Worm (Caenorhabditis elegans): ENCODE measurements around the gene ptp-5.2.

The ptp-5.2 gene

DNA sequence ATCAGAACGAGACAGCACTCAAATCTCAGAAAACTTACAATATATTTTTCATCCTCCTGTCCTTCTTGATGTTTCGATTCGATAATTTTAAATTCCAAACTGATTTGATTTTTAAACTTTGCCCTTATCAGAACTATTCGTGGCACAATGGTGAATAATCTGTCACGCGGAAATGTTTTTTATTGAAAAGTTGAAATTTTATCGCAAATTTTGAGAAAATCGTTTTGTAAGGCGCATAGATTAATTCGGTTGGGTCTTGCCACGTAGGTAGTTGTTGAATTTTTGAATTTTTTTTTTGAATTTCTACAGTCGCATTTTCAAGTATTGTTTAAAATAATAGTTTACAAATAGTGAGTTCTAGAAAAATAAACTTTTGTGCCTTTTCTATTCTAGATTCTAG lies at the start of gene ptp-5.2:
Gene ptp-5.2, minus strand, starts transcription at position 101 of the 400 bp plus-strand sequence.
- TF ChIP-seq tra-4 (tag; optimal IDR thresholded peaks at IDR 0.05) (no peak), aly-1 (tag; optimal IDR thresholded peaks at IDR 0.05) (no peak), hmbx-1 (tag; optimal IDR thresholded peaks at IDR 0.05) (no peak), flt-1 (GFP tag; IDR thresholded peaks at IDR 0.05) (no peak), tbx-37 (GFP tag; conservative IDR thresholded peaks at IDR 0.05) (no peak), ama-1 (optimal IDR thresholded peaks at IDR 0.05) (no peak), ceh-13 (GFP tag; optimal IDR thresholded peaks at IDR 0.05) (no peak), tbx-11 (GFP tag; IDR thresholded peaks at IDR 0.05) (no peak), hnd-1 (tag; optimal IDR thresholded peaks at IDR 0.05) (no peak), sea-1 (GFP tag; conservative IDR thresholded peaks at IDR 0.05) (no peak), pes-1 (GFP tag; IDR thresholded peaks at IDR 0.05) (no peak), hmg-4 (GFP tag; optimal IDR thresholded peaks at IDR 0.05) (no peak), F13C5.2 (tag; optimal IDR thresholded peaks at IDR 0.05) (no peak), ceh-36 (tag; optimal IDR thresholded peaks at IDR 0.05) (no peak), scrt-1 (GFP tag; IDR thresholded peaks at IDR 0.05) (no peak), ets-7 (tag; optimal IDR thresholded peaks at IDR 0.05) (no peak), B0310.2 (tag; optimal IDR thresholded peaks at IDR 0.05) (no peak)

- TF ChIP-seq tra-4 (tag; optimal IDR thresholded peaks at IDR 0.05) = no peak
Observed at ce11 chrIV:14806903-14807302, 46.2 kb upstream of the ptp-5.2 start, which contains the start of gene oig-5. Gene oig-5, plus strand, starts transcription at chrIV:14807203.

DNA sequence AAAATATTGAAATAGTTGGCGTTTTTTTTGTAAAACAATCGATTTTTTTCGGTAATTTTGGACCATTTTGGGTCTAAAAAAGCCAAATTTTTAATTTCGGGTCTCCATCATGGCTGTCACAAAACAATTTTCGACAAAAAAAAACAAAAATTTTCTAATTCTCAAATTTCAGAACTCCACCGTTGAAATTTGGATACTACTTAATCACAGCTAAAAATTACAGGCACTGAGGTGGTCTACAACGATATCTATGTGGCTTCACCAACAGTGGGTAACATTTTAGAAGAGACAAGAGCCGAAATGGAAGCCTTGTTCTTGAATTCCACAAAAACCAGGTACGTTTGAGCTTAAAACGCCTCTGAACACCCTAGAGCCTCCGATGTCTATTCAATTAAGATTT lies 41.6 kb upstream of the ptp-5.2 start, which contains the start of gene Y57G11C.1142:
Gene Y57G11C.1142, plus strand, starts transcription at position 301 of the 400 bp plus-strand sequence.
- TF ChIP-seq hmg-4 (GFP tag; optimal IDR thresholded peaks at IDR 0.05) (no peak), B0310.2 (tag; optimal IDR thresholded peaks at IDR 0.05) (no peak), sea-1 (GFP tag; conservative IDR thresholded peaks at IDR 0.05) (no peak), pes-1 (GFP tag; IDR thresholded peaks at IDR 0.05) (no peak), aly-1 (tag; optimal IDR thresholded peaks at IDR 0.05) (no peak)

ce11 chrIV:14800931-14801330 lies 40.2 kb upstream of the ptp-5.2 start:
- TF ChIP-seq flt-1 (GFP tag; IDR thresholded peaks at IDR 0.05) (no peak), tra-4 (tag; optimal IDR thresholded peaks at IDR 0.05) (no peak), ets-7 (tag; optimal IDR thresholded peaks at IDR 0.05) (no peak), tbx-11 (GFP tag; IDR thresholded peaks at IDR 0.05) (no peak), hnd-1 (tag; optimal IDR thresholded peaks at IDR 0.05) (no peak), B0310.2 (tag; optimal IDR thresholded peaks at IDR 0.05) (no peak), ama-1 (optimal IDR thresholded peaks at IDR 0.05) (no peak), pes-1 (GFP tag; IDR thresholded peaks at IDR 0.05) (no peak), hmg-4 (GFP tag; optimal IDR thresholded peaks at IDR 0.05) (no peak), hmbx-1 (tag; optimal IDR thresholded peaks at IDR 0.05) (no peak), ceh-36 (tag; optimal IDR thresholded peaks at IDR 0.05) (no peak)

DNA sequence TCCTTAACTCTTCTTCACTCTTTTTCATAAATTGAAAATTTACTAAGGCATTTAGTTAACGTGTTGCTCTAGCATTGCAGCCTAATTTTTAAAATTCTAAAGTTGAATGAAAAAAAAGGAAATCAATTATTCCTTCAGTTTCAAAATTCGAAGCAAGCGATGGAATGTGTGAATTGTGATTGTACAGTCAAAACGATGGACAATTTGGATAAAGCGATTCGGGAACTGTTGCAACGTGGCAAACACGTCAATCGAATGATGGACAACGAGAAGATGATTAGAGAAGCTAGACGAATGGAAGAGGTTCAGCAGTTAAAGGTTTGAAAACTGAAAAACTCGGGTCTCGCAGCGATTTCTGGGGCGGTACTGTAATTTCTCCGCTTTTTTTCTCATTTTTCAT lies 38.4 kb upstream of the ptp-5.2 start, which contains the start of gene Y57G11C.14:
Gene Y57G11C.14, plus strand, starts transcription at position 126 of the 400 bp plus-strand sequence.
- no peak for TF ChIP-seq hnd-1 (tag; optimal IDR thresholded peaks at IDR 0.05)
- TF ChIP-seq aly-1 (tag; optimal IDR thresholded peaks at IDR 0.05) = no peak
- TF ChIP-seq F13C5.2 (tag; optimal IDR thresholded peaks at IDR 0.05) = no peak
- no peak for TF ChIP-seq tbx-11 (GFP tag; IDR thresholded peaks at IDR 0.05)
- TF ChIP-seq tra-4 (tag; optimal IDR thresholded peaks at IDR 0.05) = no peak
- TF ChIP-seq tbx-37 (GFP tag; conservative IDR thresholded peaks at IDR 0.05) = no peak
- no peak for TF ChIP-seq scrt-1 (GFP tag; IDR thresholded peaks at IDR 0.05)
- TF ChIP-seq ets-7 (tag; optimal IDR thresholded peaks at IDR 0.05) = no peak
- no peak for TF ChIP-seq ama-1 (optimal IDR thresholded peaks at IDR 0.05)
- TF ChIP-seq flt-1 (GFP tag; IDR thresholded peaks at IDR 0.05) = no peak
- TF ChIP-seq B0310.2 (tag; optimal IDR thresholded peaks at IDR 0.05) = no peak
- TF ChIP-seq ceh-13 (GFP tag; optimal IDR thresholded peaks at IDR 0.05) = no peak
- no peak for TF ChIP-seq pes-1 (GFP tag; IDR thresholded peaks at IDR 0.05)

- no peak for TF ChIP-seq aly-1 (tag; optimal IDR thresholded peaks at IDR 0.05)
- no peak for TF ChIP-seq hmbx-1 (tag; optimal IDR thresholded peaks at IDR 0.05)
- no peak for TF ChIP-seq ama-1 (optimal IDR thresholded peaks at IDR 0.05)
- TF ChIP-seq hmg-4 (GFP tag; optimal IDR thresholded peaks at IDR 0.05) = no peak
- TF ChIP-seq F13C5.2 (tag; optimal IDR thresholded peaks at IDR 0.05) = no peak
- TF ChIP-seq scrt-1 (GFP tag; IDR thresholded peaks at IDR 0.05) = no peak
- TF ChIP-seq pes-1 (GFP tag; IDR thresholded peaks at IDR 0.05) = no peak
- TF ChIP-seq tbx-37 (GFP tag; conservative IDR thresholded peaks at IDR 0.05) = no peak
- TF ChIP-seq B0310.2 (tag; optimal IDR thresholded peaks at IDR 0.05) = no peak
- no peak for TF ChIP-seq flt-1 (GFP tag; IDR thresholded peaks at IDR 0.05)
- no peak for TF ChIP-seq ceh-36 (tag; optimal IDR thresholded peaks at IDR 0.05)
Observed at ce11 chrIV:14797849-14798248, 37.1 kb upstream of the ptp-5.2 start, which contains the start of gene arl-8. Gene arl-8, plus strand, starts transcription at chrIV:14798149.

DNA sequence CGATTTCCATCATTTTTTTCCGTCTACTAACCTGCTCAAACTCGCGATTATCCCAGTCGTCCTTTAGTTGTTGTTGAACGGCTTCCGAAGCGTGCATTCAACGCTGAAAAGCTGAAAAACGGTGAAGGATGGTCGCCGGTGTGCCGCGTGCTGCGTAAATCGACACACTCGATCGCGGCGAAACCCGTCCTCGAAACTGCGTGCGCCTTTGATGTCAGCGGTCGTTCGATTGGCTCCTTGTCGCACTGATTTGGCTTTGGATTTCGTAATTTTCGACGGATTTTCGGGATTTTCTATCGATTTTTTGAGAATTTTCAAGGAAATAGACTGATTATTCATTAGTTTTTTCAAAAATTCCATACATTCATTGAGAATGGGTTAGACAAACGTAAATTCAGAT lies 36.6 kb upstream of the ptp-5.2 start, which contains the start of the genes Y57G11C.1147 and nuo-3:
Gene Y57G11C.1147, minus strand, starts transcription at position 161 of the 400 bp plus-strand sequence.
Gene nuo-3, minus strand, starts transcription at position 191 of the 400 bp plus-strand sequence.
- TF ChIP-seq ceh-13 (GFP tag; optimal IDR thresholded peaks at IDR 0.05) = no peak
- TF ChIP-seq aly-1 (tag; optimal IDR thresholded peaks at IDR 0.05) = no peak
- TF ChIP-seq flt-1 (GFP tag; IDR thresholded peaks at IDR 0.05) = no peak
- TF ChIP-seq ama-1 (optimal IDR thresholded peaks at IDR 0.05) = no peak
- TF ChIP-seq tra-4 (tag; optimal IDR thresholded peaks at IDR 0.05) = no peak
- TF ChIP-seq B0310.2 (tag; optimal IDR thresholded peaks at IDR 0.05) = no peak
- TF ChIP-seq tbx-37 (GFP tag; conservative IDR thresholded peaks at IDR 0.05) = no peak
- no peak for TF ChIP-seq hmg-4 (GFP tag; optimal IDR thresholded peaks at IDR 0.05)
- TF ChIP-seq hmbx-1 (tag; optimal IDR thresholded peaks at IDR 0.05) = no peak
- TF ChIP-seq ceh-36 (tag; optimal IDR thresholded peaks at IDR 0.05) = no peak
- TF ChIP-seq pes-1 (GFP tag; IDR thresholded peaks at IDR 0.05) = no peak
- TF ChIP-seq sea-1 (GFP tag; conservative IDR thresholded peaks at IDR 0.05) = no peak
- no peak for TF ChIP-seq scrt-1 (GFP tag; IDR thresholded peaks at IDR 0.05)
- no peak for TF ChIP-seq tbx-11 (GFP tag; IDR thresholded peaks at IDR 0.05)
- no peak for TF ChIP-seq F13C5.2 (tag; optimal IDR thresholded peaks at IDR 0.05)
- no peak for TF ChIP-seq ets-7 (tag; optimal IDR thresholded peaks at IDR 0.05)
- TF ChIP-seq hnd-1 (tag; optimal IDR thresholded peaks at IDR 0.05) = no peak
